Worm (Caenorhabditis elegans) whole organism, L3 larva: ENCODE results near the gene nhr-127.

Experiments
- elt-1 ChIP-seq: fragments of 150-350 bp; optimal IDR thresholded peaks from 2 replicates; lab custom pipeline; 2014; ENCODE audit warnings: missing biosample characterization, missing genetic modification characterization
- elt-3 ChIP-seq, 3 experiments: fragments of 150-350 bp in 1 of 3; sonication (generic microtip) in 2 of 3; optimal IDR thresholded peaks; 2 replicates in 2 of 3; 4 replicates in 1 of 3; lab custom pipeline; 2014 to 2017; ENCODE audit warnings: missing biosample characterization in 3 of 3, missing genetic modification characterization in 3 of 3
- fkh-10 ChIP-seq: sonication (generic microtip); optimal IDR thresholded peaks from 2 replicates; lab custom pipeline; 2017; ENCODE audit warnings: missing biosample characterization, missing genetic modification reagents, missing genetic modification characterization
- lsy-12 ChIP-seq: sonication (generic microtip); optimal IDR thresholded peaks from 2 replicates; lab custom pipeline; 2016; ENCODE audit warnings: mild to moderate bottlenecking, missing genetic modification characterization, missing compliant biosample characterization
- mml-1 ChIP-seq: fragments of 150-350 bp; sonication (generic microtip); optimal IDR thresholded peaks from 3 replicates; lab custom pipeline; 2014; ENCODE audit warnings: missing biosample characterization, missing genetic modification characterization
- nhr-77 ChIP-seq: fragments of 150-350 bp; optimal IDR thresholded peaks from 2 replicates; lab custom pipeline; 2014; ENCODE audit warnings: missing biosample characterization, missing genetic modification characterization
- pha-4 ChIP-seq: fragments of 150-350 bp; optimal IDR thresholded peaks from 2 replicates; lab custom pipeline; 2014; ENCODE audit warnings: missing biosample characterization, missing genetic modification reagents, missing genetic modification characterization
- tbx-2 ChIP-seq: sonication (generic microtip); optimal IDR thresholded peaks from 2 replicates; lab custom pipeline; 2016; ENCODE audit warnings: mild to moderate bottlenecking, missing genetic modification characterization, missing compliant biosample characterization
- unc-62 ChIP-seq: fragments of 150-350 bp; sonication (generic microtip); optimal IDR thresholded peaks from 4 replicates; lab custom pipeline; 2014; ENCODE audit warnings: missing biosample characterization, missing genetic modification reagents, missing genetic modification characterization

DNA sequence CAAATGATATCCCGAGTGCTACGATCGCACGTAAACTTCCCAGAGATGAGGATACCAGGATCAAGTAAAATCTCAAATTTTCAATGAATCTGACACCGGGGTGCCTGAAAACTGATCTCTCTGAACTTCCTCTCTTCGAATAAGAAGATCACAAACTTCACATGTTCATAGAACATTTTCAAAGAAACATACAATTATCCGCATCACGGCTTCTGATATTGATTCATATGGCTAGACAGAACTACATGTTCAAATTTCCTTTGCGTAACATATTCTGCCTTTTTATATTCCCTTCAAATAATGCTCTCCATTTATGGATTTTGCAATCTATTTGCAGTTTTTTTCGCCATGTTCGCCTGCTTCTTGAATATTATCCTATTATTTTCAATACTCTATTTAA lies 37.3 kb downstream of the nhr-127 start, which contains the start of gene srbc-83:
- TF ChIP-seq tbx-2 (tag; lab: Kevin White, UChicago), result no peak
- TF ChIP-seq elt-3 (tag; optimal IDR thresholded peaks at IDR 0.05; lab: Kevin White, UChicago), result no peak
- no peak for TF ChIP-seq elt-1
- TF ChIP-seq unc-62 (GFP tag; lab: Kevin White, UChicago), result no peak
- TF ChIP-seq lsy-12 (tag; lab: Kevin White, UChicago), result no peak
- TF ChIP-seq pha-4, result no peak
- TF ChIP-seq nhr-77 (tag; lab: Kevin White, UChicago), result no peak
- no peak for TF ChIP-seq fkh-10 (GFP tag; lab: Kevin White, UChicago)
- no peak for TF ChIP-seq mml-1 (tag; lab: Kevin White, UChicago)
